Fruit fly (Drosophila melanogaster): ENCODE data around the gene CG33303.

DNA sequence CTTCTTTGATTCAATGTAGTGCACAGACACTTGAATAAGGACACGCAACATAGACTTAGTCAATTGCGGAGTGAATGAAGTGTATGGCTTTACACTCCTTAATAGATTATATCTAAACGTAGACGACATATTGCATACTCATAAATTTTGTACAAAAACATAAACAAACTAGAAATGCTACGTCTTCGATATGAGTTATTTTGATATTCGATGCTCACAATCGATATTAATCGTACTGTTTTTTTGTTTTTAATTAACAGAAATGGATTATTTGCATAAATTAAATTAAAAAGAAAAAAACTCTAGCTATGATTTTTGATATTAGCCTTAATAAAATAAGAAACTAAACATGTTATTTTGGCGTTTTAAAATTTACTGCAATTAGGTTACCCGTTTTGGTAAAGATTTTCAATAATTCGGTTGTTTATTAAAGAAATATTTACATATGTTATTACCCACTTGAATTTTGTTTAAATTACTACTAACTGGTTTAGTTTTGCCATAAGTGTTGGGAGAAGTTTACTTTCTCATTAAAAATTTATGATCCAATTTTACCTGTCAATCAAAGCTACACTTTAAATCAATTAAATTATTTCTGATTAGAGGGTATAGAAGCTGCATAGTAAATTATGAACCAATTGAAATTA lies 29.6 kb upstream of the CG33303 start, which contains the start of the genes CG17768, LSm-4 and Ir31a:
- TF ChIP-seq toe (GFP tag; optimal IDR thresholded peaks at IDR 0.05) (no peak), cnc (optimal IDR thresholded peaks at IDR 0.05) (no peak), ovo (GFP tag; optimal IDR thresholded peaks at IDR 0.05) (no peak), Crg-1 (GFP tag; optimal IDR thresholded peaks at IDR 0.05) (no peak), cic (GFP tag; optimal IDR thresholded peaks at IDR 0.05) (no peak), CG5204 (GFP tag; optimal IDR thresholded peaks at IDR 0.05) (no peak)

Measured in whole organism, adult.